Worm (Caenorhabditis elegans): ENCODE data around the gene ntl-4.

The ntl-4 gene

ce11 chrIV:7881726-7882125, 28.6 kb upstream of the ntl-4 start, which contains the start of gene atic-1:
Gene atic-1 (plus strand): TSS chrIV:7882026.
- TF ChIP-seq elt-3 (tag; optimal IDR thresholded peaks at IDR 0.05) (no peak), nhr-21 (tag; optimal IDR thresholded peaks at IDR 0.05) (no peak), aly-2 (tag; optimal IDR thresholded peaks at IDR 0.05) (no peak), ceh-82 (tag; optimal IDR thresholded peaks at IDR 0.05) (no peak), mab-5 (tag; optimal IDR thresholded peaks at IDR 0.05) (no peak), mbf-1 (tag; optimal IDR thresholded peaks at IDR 0.05) (no peak), ztf-4 (tag; optimal IDR thresholded peaks at IDR 0.05) (no peak), skn-1 (tag; optimal IDR thresholded peaks at IDR 0.05) (no peak), ceh-16 (tag; optimal IDR thresholded peaks at IDR 0.05) (no peak), unc-62 (GFP tag; optimal IDR thresholded peaks at IDR 0.05) (no peak), ztf-11 (tag; optimal IDR thresholded peaks at IDR 0.05) (no peak), C34F6.9 (tag; optimal IDR thresholded peaks at IDR 0.05) (no peak), crh-2 (tag; optimal IDR thresholded peaks at IDR 0.05) (no peak), lsy-2 (tag; optimal IDR thresholded peaks at IDR 0.05) (no peak), elt-1 (tag; optimal IDR thresholded peaks at IDR 0.05) (no peak), lin-39 (tag; optimal IDR thresholded peaks at IDR 0.05) (no peak)

ce11 chrIV:7897443-7897842, 12.9 kb upstream of the ntl-4 start, which contains the start of gene ilys-4:
Gene ilys-4 (minus strand): TSS chrIV:7897543.
- TF ChIP-seq nhr-129 (tag; optimal IDR thresholded peaks at IDR 0.05) (no peak), nhr-25 (tag; optimal IDR thresholded peaks at IDR 0.05) (no peak), nhr-77 (tag; optimal IDR thresholded peaks at IDR 0.05) (no peak), lin-11 (tag; optimal IDR thresholded peaks at IDR 0.05) (no peak), nhr-6 (tag; optimal IDR thresholded peaks at IDR 0.05) (no peak), nhr-10 (tag; optimal IDR thresholded peaks at IDR 0.05) (no peak), mab-5 (tag; optimal IDR thresholded peaks at IDR 0.05) (peak; percentile 11), sma-3 (GFP tag; optimal IDR thresholded peaks at IDR 0.05) (no peak), aly-2 (tag; optimal IDR thresholded peaks at IDR 0.05) (no peak), crh-2 (tag; optimal IDR thresholded peaks at IDR 0.05) (peak; percentile 18), lin-39 (tag; optimal IDR thresholded peaks at IDR 0.05) (no peak), ztf-1 (GFP tag; conservative IDR thresholded peaks at IDR 0.05) (no peak), ceh-16 (tag; optimal IDR thresholded peaks at IDR 0.05) (no peak), lsy-2 (tag; optimal IDR thresholded peaks at IDR 0.05) (peak in 1 of 2 experiments; percentile 5), nhr-12 (tag; optimal IDR thresholded peaks at IDR 0.05) (no peak), C34F6.9 (tag; optimal IDR thresholded peaks at IDR 0.05) (no peak), unc-39 (tag; optimal IDR thresholded peaks at IDR 0.05) (no peak), ZK546.5 (tag; optimal IDR thresholded peaks at IDR 0.05) (no peak), lin-13 (GFP tag; optimal IDR thresholded peaks at IDR 0.05) (no peak), elt-3 (tag; optimal IDR thresholded peaks at IDR 0.05) (no peak), blmp-1 (tag; optimal IDR thresholded peaks at IDR 0.05; ENCODE audit: insufficient read depth) (no peak), unc-55 (GFP tag; optimal IDR thresholded peaks at IDR 0.05) (peak; percentile 37), dmd-4 (tag; optimal IDR thresholded peaks at IDR 0.05) (no peak), nhr-237 (tag; optimal IDR thresholded peaks at IDR 0.05) (no peak), zag-1 (tag; optimal IDR thresholded peaks at IDR 0.05) (no peak), snpc-4 (tag; optimal IDR thresholded peaks at IDR 0.05) (no peak)

DNA sequence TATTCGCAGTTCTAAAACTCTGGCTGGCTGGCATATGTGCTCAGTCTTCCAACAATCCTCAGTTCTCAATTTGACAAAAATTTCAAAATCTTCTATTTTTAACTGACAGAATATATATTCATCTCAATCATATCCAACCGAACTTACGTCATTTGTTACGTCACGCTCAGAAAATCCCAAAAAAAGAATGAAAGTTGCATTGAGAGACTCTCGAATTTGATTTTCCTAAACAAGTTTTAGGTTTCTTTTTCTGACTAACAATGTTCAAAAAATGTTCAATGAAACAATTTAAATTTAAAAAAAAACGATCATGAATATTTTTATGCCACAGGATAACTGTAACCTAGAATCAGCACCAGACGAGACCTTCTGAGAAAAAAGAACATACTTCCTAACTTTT, 12.4 kb upstream of the ntl-4 start:
- TF ChIP-seq F13H6.1 (tag; optimal IDR thresholded peaks at IDR 0.05) = no peak

DNA sequence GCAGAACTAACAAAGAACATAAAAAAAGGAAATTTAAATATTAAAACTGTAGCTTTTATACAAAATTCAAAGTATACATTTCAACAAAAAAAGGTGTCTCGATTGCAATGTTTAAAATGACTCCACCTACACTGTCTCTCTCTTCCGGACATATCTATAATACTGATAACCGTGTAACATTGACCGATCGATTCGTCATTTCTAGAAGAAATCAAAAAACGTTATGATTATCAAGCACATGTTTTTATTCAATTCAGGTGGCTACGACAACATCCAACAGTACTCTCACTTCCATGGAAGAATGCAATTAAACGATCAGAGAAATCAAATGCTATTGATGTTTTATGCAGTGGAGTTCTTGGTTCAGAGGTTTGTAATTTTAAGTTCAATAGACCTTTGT, 11.9 kb upstream of the ntl-4 start:
- no peak for TF ChIP-seq elt-3 (tag; optimal IDR thresholded peaks at IDR 0.05)
- TF ChIP-seq fos-1 (tag; optimal IDR thresholded peaks at IDR 0.05) = peak; percentile 89
- peak; percentile 38 for TF ChIP-seq crh-2 (tag; optimal IDR thresholded peaks at IDR 0.05)

DNA sequence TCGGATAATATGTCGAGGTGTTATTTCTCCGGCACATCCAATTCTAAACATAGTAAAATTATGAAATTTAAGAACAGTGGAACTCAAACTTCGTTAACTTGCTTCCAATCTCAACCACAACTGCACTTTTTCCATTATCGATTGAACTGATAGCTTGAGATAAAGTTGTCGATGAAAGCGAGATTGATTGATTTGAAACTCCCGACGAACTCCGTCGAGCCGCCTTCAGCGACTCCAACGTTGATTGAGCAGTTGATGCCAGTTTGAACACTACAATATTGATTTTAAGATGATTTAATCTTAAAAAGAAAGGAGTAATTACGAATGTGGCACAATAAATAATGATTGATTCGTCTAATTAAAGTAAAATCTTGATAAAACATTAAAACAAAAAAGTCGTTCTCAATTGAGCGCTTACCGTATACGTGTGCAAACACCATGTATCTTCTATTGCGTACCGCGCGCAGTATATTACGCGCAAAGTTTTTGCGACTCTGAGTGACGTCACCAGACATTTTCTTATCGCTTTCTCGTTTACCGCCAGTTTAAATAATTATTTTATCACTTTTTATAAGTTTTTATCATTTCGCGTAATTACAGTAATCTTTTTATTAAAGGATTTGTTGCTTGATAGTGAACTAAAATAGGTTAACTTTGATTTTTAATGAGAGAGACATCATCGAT, 8.0 kb upstream of the ntl-4 start, which contains the start of gene arp-11:
Gene arp-11 (minus strand): TSS at position 51 of the 684 bp plus-strand sequence.
- peak; percentile 52 for TF ChIP-seq egl-27 (tag; optimal IDR thresholded peaks at IDR 0.05)
- peak; percentile 41 for TF ChIP-seq nhr-25 (tag; optimal IDR thresholded peaks at IDR 0.05)
- no peak for TF ChIP-seq elt-1 (tag; optimal IDR thresholded peaks at IDR 0.05)
- TF ChIP-seq F13H6.1 (tag; optimal IDR thresholded peaks at IDR 0.05) = peak; percentile 69
- TF ChIP-seq fos-1 (tag; optimal IDR thresholded peaks at IDR 0.05) = peak; percentile 50
- TF ChIP-seq nhr-21 (tag; optimal IDR thresholded peaks at IDR 0.05) = peak; percentile 43
- TF ChIP-seq C34F6.9 (tag; optimal IDR thresholded peaks at IDR 0.05) = peak; percentile 88
- peak; percentile 88 for TF ChIP-seq nhr-129 (tag; optimal IDR thresholded peaks at IDR 0.05)
- TF ChIP-seq ztf-1 (GFP tag; conservative IDR thresholded peaks at IDR 0.05) = no peak
- peak; percentile 60 for TF ChIP-seq ztf-4 (tag; optimal IDR thresholded peaks at IDR 0.05)
- TF ChIP-seq crh-2 (tag; optimal IDR thresholded peaks at IDR 0.05) = peak; percentile 92
- TF ChIP-seq sma-3 (GFP tag; optimal IDR thresholded peaks at IDR 0.05) = peak; percentile 77
- peak; percentile 22 for TF ChIP-seq nhr-6 (tag; optimal IDR thresholded peaks at IDR 0.05)
- peak; percentile 25 for TF ChIP-seq snpc-4 (tag; optimal IDR thresholded peaks at IDR 0.05)
- TF ChIP-seq unc-55 (GFP tag; optimal IDR thresholded peaks at IDR 0.05) = peak; percentile 92
- peak; percentile 79 for TF ChIP-seq sma-9 (GFP tag; optimal IDR thresholded peaks at IDR 0.05)
- no peak for TF ChIP-seq sma-9 (tag; optimal IDR thresholded peaks at IDR 0.05)
- TF ChIP-seq ZK546.5 (tag; optimal IDR thresholded peaks at IDR 0.05) = no peak
- TF ChIP-seq lin-13 (GFP tag; optimal IDR thresholded peaks at IDR 0.05) = peak; percentile 57
- peak; percentile 51 for TF ChIP-seq lin-11 (tag; optimal IDR thresholded peaks at IDR 0.05)
- peak; percentile 74 for TF ChIP-seq gmeb-1 (tag; optimal IDR thresholded peaks at IDR 0.05)
- no peak for TF ChIP-seq nhr-23 (tag; optimal IDR thresholded peaks at IDR 0.05)
- peak; percentile 90 to 98 for TF ChIP-seq lsy-2 (tag; optimal IDR thresholded peaks at IDR 0.05)
- peak; percentile 70 for TF ChIP-seq sem-4 (tag; optimal IDR thresholded peaks at IDR 0.05)
- TF ChIP-seq blmp-1 (tag; optimal IDR thresholded peaks at IDR 0.05; ENCODE audit: insufficient read depth) = no peak
- TF ChIP-seq aly-2 (tag; optimal IDR thresholded peaks at IDR 0.05) = no peak
